Fruit fly (Drosophila melanogaster) whole organism, embryonic: ENCODE results near the gene CG11726.

Source experiments
- ATbp ChIP-seq: fragments of 200-800 bp; sonication (Bioruptor generic); optimal IDR thresholded peaks from 2 replicates; lab custom pipeline; 2017; ENCODE audit warnings: missing biosample characterization, mild to moderate bottlenecking, missing genetic modification characterization, missing genetic modification reagents
- Blimp-1 ChIP-seq: fragments of 200-800 bp; sonication (Bioruptor generic); optimal IDR thresholded peaks from 3 replicates; lab custom pipeline; 2018; ENCODE audit warnings: missing biosample characterization, missing genetic modification characterization, mild to moderate bottlenecking, moderate library complexity, missing genetic modification reagents
- CG1024 ChIP-seq: fragments of 200-800 bp; sonication (Bioruptor generic); IDR thresholded peaks from 2 replicates; pipeline ENCODE4 v1.3.6; 2022; ENCODE audit warnings: missing biosample characterization, missing genetic modification characterization
- CG10274 ChIP-seq: fragments of 200-800 bp; sonication (Bioruptor generic); optimal IDR thresholded peaks from 3 replicates; lab custom pipeline; 2017; ENCODE audit warnings: missing biosample characterization, mild to moderate bottlenecking, missing genetic modification characterization
- CG11085 ChIP-seq: fragments of 200-800 bp; sonication (Bioruptor generic); IDR thresholded peaks from 2 replicates; pipeline ENCODE4 v1.3.6; 2022; ENCODE audit warnings: missing biosample characterization, missing genetic modification characterization
- CG12236 ChIP-seq: fragments of 200-800 bp; sonication (Bioruptor generic); optimal IDR thresholded peaks from 2 replicates; lab custom pipeline; 2016; ENCODE audit warnings: missing biosample characterization, missing genetic modification characterization
- CG15514 ChIP-seq: fragments of 200-800 bp; sonication (Bioruptor generic); optimal IDR thresholded peaks from 3 replicates; lab custom pipeline; 2017; ENCODE audit warnings: missing biosample characterization, missing genetic modification characterization, mild to moderate bottlenecking, moderate library complexity, missing genetic modification reagents
- CG1603 ChIP-seq: fragments of 200-800 bp; sonication (Bioruptor generic); optimal IDR thresholded peaks from 2 replicates; lab custom pipeline; 2019; ENCODE audit warnings: missing biosample characterization, mild to moderate bottlenecking, missing genetic modification characterization, moderate library complexity
- CG17359 ChIP-seq: fragments of 200-800 bp; sonication (Bioruptor generic); optimal IDR thresholded peaks from 3 replicates; lab custom pipeline; 2018; ENCODE audit warnings: missing biosample characterization, mild to moderate bottlenecking, missing genetic modification characterization, moderate library complexity
- CG1832 ChIP-seq: fragments of 200-800 bp; sonication (Bioruptor generic); optimal IDR thresholded peaks from 2 replicates; lab custom pipeline; 2017; ENCODE audit warnings: missing biosample characterization, mild to moderate bottlenecking, missing genetic modification characterization, inconsistent platforms
- CG42726 ChIP-seq: fragments of 200-800 bp; sonication (Bioruptor generic); IDR thresholded peaks from 2 replicates; pipeline ENCODE4 v1.3.6; 2022; ENCODE audit warnings: missing biosample characterization, missing genetic modification characterization; ENCODE audit not compliant: partially characterized antibody
- CG8388 ChIP-seq: fragments of 200-800 bp; sonication (Bioruptor generic); optimal IDR thresholded peaks from 2 replicates; lab custom pipeline; 2019; ENCODE audit warnings: missing biosample characterization, mild to moderate bottlenecking, missing genetic modification characterization, moderate library complexity
- CG9437 ChIP-seq: fragments of 200-800 bp; sonication (Bioruptor generic); optimal IDR thresholded peaks from 2 replicates; lab custom pipeline; 2018; ENCODE audit warnings: missing biosample characterization, mild to moderate bottlenecking, missing genetic modification characterization
- CrebB ChIP-seq: fragments of 200-800 bp; sonication (Bioruptor generic); optimal IDR thresholded peaks from 3 replicates; lab custom pipeline; 2018; ENCODE audit warnings: missing biosample characterization, mild to moderate bottlenecking, missing genetic modification characterization
- Dek ChIP-seq: fragments of 200-800 bp; sonication (Bioruptor generic); optimal IDR thresholded peaks from 3 replicates; lab custom pipeline; 2019; ENCODE audit warnings: missing biosample characterization, mild to moderate bottlenecking, missing genetic modification characterization, moderate library complexity
- Eip74EF ChIP-seq, 2 experiments: fragments of 200-800 bp in 1 of 2; fragments of >200 bp in 1 of 2; sonication (Bioruptor generic) in 1 of 2; optimal IDR thresholded peaks; 2 replicates each; lab custom pipeline; 2017 to 2019; ENCODE audit warnings: missing biosample characterization in 2 of 2, missing genetic modification characterization in 2 of 2, mild to moderate bottlenecking in 1 of 2, moderate library complexity in 1 of 2
- Hey ChIP-seq: fragments of 200-800 bp; sonication (Bioruptor generic); optimal IDR thresholded peaks from 3 replicates; lab custom pipeline; 2018; ENCODE audit warnings: missing biosample characterization, mild to moderate bottlenecking, missing genetic modification characterization
- Hr78 ChIP-seq, 2 experiments: fragments of 200-800 bp in 1 of 2; fragments of >200 bp in 1 of 2; sonication (Bioruptor generic) in 1 of 2; optimal IDR thresholded peaks; 2 replicates each; lab custom pipeline; 2017 to 2019; ENCODE audit warnings: missing biosample characterization in 2 of 2, missing genetic modification characterization in 2 of 2, mild to moderate bottlenecking in 1 of 2, moderate library complexity in 1 of 2
- MBD-R2 ChIP-seq: fragments of 200-800 bp; sonication (Bioruptor generic); IDR thresholded peaks from 2 replicates; pipeline ENCODE4 v1.3.6; 2022; ENCODE audit warnings: missing biosample characterization, missing genetic modification characterization
- MTF-1 ChIP-seq: fragments of 200-800 bp; sonication (Bioruptor generic); optimal IDR thresholded peaks from 2 replicates; lab custom pipeline; 2018; ENCODE audit warnings: missing biosample characterization, mild to moderate bottlenecking, missing genetic modification characterization, borderline replicate concordance
- Mes4 ChIP-seq: fragments of 200-800 bp; sonication (Bioruptor generic); optimal IDR thresholded peaks from 2 replicates; lab custom pipeline; 2016; ENCODE audit warnings: missing biosample characterization, missing genetic modification characterization
- NfI ChIP-seq: fragments of 200-800 bp; sonication (Bioruptor generic); optimal IDR thresholded peaks from 3 replicates; lab custom pipeline; 2018; ENCODE audit warnings: missing biosample characterization, mild to moderate bottlenecking, missing genetic modification characterization, moderate library complexity
- Oli ChIP-seq: fragments of 200-800 bp; sonication (Bioruptor generic); optimal IDR thresholded peaks from 2 replicates; lab custom pipeline; 2018; ENCODE audit warnings: missing biosample characterization, mild to moderate bottlenecking, missing genetic modification characterization, moderate library complexity
- Ravus ChIP-seq: fragments of 200-800 bp; sonication (Bioruptor generic); IDR thresholded peaks from 2 replicates; pipeline ENCODE4 v1.3.6; 2022; ENCODE audit warnings: missing biosample characterization, missing genetic modification characterization
- Sox100B ChIP-seq: fragments of 200-800 bp; sonication (Bioruptor generic); optimal IDR thresholded peaks from 3 replicates; lab custom pipeline; 2018; ENCODE audit warnings: missing biosample characterization, mild to moderate bottlenecking, missing genetic modification characterization
- Vsx1 ChIP-seq: fragments of 200-800 bp; sonication (Bioruptor generic); optimal IDR thresholded peaks from 2 replicates; lab custom pipeline; 2017; ENCODE audit warnings: missing biosample characterization, mild to moderate bottlenecking, missing genetic modification characterization, missing genetic modification reagents
- ase ChIP-seq: fragments of 200-800 bp; sonication (Bioruptor generic); IDR thresholded peaks from 3 replicates; pipeline ENCODE4 v1.3.6; 2022; ENCODE audit warnings: missing biosample characterization, missing genetic modification characterization
- cato ChIP-seq: fragments of 200-800 bp; sonication (Bioruptor generic); optimal IDR thresholded peaks from 2 replicates; lab custom pipeline; 2016; ENCODE audit warnings: missing biosample characterization, missing genetic modification characterization, borderline replicate concordance
- crol ChIP-seq: fragments of 200-800 bp; sonication (Bioruptor generic); IDR thresholded peaks from 2 replicates; pipeline ENCODE4 v1.3.6; 2022; ENCODE audit warnings: missing biosample characterization, missing genetic modification characterization
- dati ChIP-seq: fragments of 200-800 bp; sonication (Bioruptor generic); IDR thresholded peaks from 2 replicates; pipeline ENCODE4 v1.3.6; 2022; ENCODE audit warnings: missing biosample characterization, missing genetic modification characterization
- dm ChIP-seq: fragments of 200-800 bp; sonication (Bioruptor generic); optimal IDR thresholded peaks from 3 replicates; lab custom pipeline; 2016; ENCODE audit warnings: missing biosample characterization, missing genetic modification characterization
- dysf ChIP-seq: fragments of 200-800 bp; sonication (Bioruptor generic); IDR thresholded peaks from 3 replicates; pipeline ENCODE4 v1.3.6; 2022; ENCODE audit warnings: missing biosample characterization, missing genetic modification characterization
- eve ChIP-seq, 2 experiments: fragments of >200 bp; optimal IDR thresholded peaks; 2 replicates each; lab custom pipeline; 2017; ENCODE audit warnings: missing biosample characterization in 2 of 2, missing genetic modification characterization in 2 of 2
- gcm2 ChIP-seq: fragments of 200-800 bp; sonication (Bioruptor generic); optimal IDR thresholded peaks from 2 replicates; lab custom pipeline; 2016; ENCODE audit warnings: missing biosample characterization, missing genetic modification characterization
- gfzf ChIP-seq: fragments of 200-800 bp; sonication (Bioruptor generic); optimal IDR thresholded peaks from 2 replicates; lab custom pipeline; 2016; ENCODE audit warnings: missing biosample characterization, mild to moderate bottlenecking, missing genetic modification characterization, moderate library complexity
- gt ChIP-seq: fragments of 200-800 bp; sonication (Bioruptor generic); IDR thresholded peaks from 2 replicates; pipeline ENCODE4 v1.3.6; 2022; ENCODE audit warnings: missing biosample characterization, missing genetic modification characterization
- knrl ChIP-seq: fragments of 200-800 bp; sonication (Bioruptor generic); IDR thresholded peaks from 3 replicates; pipeline ENCODE4 v1.3.6; 2022; ENCODE audit warnings: missing biosample characterization, missing genetic modification characterization; ENCODE audit not compliant: partially characterized antibody
- lilli ChIP-seq: fragments of 200-800 bp; sonication (Bioruptor generic); optimal IDR thresholded peaks from 3 replicates; lab custom pipeline; 2016; ENCODE audit warnings: missing biosample characterization, missing genetic modification characterization
- pfk ChIP-seq: fragments of 200-800 bp; sonication (Bioruptor generic); optimal IDR thresholded peaks from 2 replicates; lab custom pipeline; 2018; ENCODE audit warnings: missing biosample characterization, mild to moderate bottlenecking, missing genetic modification characterization, moderate library complexity
- prd ChIP-seq, 3 experiments: fragments of >200 bp in 2 of 3; fragments of 200-800 bp in 1 of 3; sonication (Bioruptor generic) in 1 of 3; optimal IDR thresholded peaks in 2 of 3; IDR thresholded peaks in 1 of 3; 2 replicates in 2 of 3; 3 replicates in 1 of 3; pipeline versions ENCODE4 v1.3.6 to Lab custom; 2017 to 2022; ENCODE audit warnings: missing biosample characterization in 1 of 3, missing genetic modification characterization in 1 of 3
- pros ChIP-seq: fragments of 200-800 bp; sonication (Bioruptor generic); optimal IDR thresholded peaks from 3 replicates; lab custom pipeline; 2019; ENCODE audit warnings: missing biosample characterization, mild to moderate bottlenecking, missing genetic modification characterization, moderate library complexity
- sim ChIP-seq: fragments of 200-800 bp; sonication (Bioruptor generic); IDR thresholded peaks from 2 replicates; pipeline ENCODE4 v1.3.6; 2022; ENCODE audit warnings: missing biosample characterization, missing genetic modification characterization
- sima ChIP-seq: fragments of 200-800 bp; sonication (Bioruptor generic); optimal IDR thresholded peaks from 2 replicates; lab custom pipeline; 2016; ENCODE audit warnings: missing biosample characterization, missing genetic modification characterization
- sisA ChIP-seq: fragments of 200-800 bp; sonication (Bioruptor generic); IDR thresholded peaks from 2 replicates; pipeline ENCODE4 v1.3.6; 2022; ENCODE audit warnings: missing biosample characterization, missing genetic modification characterization
- slou ChIP-seq: fragments of 200-800 bp; sonication (Bioruptor generic); optimal IDR thresholded peaks from 3 replicates; lab custom pipeline; 2016; ENCODE audit warnings: missing biosample characterization, missing genetic modification characterization
- stwl ChIP-seq: fragments of 200-800 bp; sonication (Bioruptor generic); optimal IDR thresholded peaks from 3 replicates; lab custom pipeline; 2018; ENCODE audit warnings: missing biosample characterization, mild to moderate bottlenecking, missing genetic modification characterization, moderate library complexity
- tup ChIP-seq: fragments of 200-800 bp; sonication (Bioruptor generic); optimal IDR thresholded peaks from 2 replicates; lab custom pipeline; 2016; ENCODE audit warnings: missing biosample characterization, mild to moderate bottlenecking, missing genetic modification characterization, moderate library complexity
- zfh2 ChIP-seq: fragments of 200-800 bp; sonication (Bioruptor generic); optimal IDR thresholded peaks from 2 replicates; lab custom pipeline; 2016; ENCODE audit warnings: missing biosample characterization, missing genetic modification characterization

CG11726 gene

dm6 chr3L:11349908-11350405, 44.5 kb upstream of the CG11726 start (continued):
- TF ChIP-seq Sox100B, result peak; percentile 93
- peak; percentile 71 for TF ChIP-seq Mes4 (GFP tag; lab: Kevin White, UChicago)
- peak; percentile 80 for TF ChIP-seq Dek (tag; lab: Kevin White, UChicago)
- TF ChIP-seq crol (GFP tag; lab: Robert Waterston, UW), result peak; percentile 26; the same call in 1 of the 2 replicates
- peak; percentile 52 for TF ChIP-seq gt (GFP tag; lab: Robert Waterston, UW)
- TF ChIP-seq CG1832 (GFP tag; lab: Kevin White, UChicago), result no peak
- peak; percentile 90 for TF ChIP-seq Blimp-1 (GFP tag; lab: Kevin White, UChicago)
- TF ChIP-seq CG8388, result peak; percentile 93
- no peak for TF ChIP-seq gfzf (GFP tag; lab: Kevin White, UChicago)
- peak; percentile 55 for TF ChIP-seq CG12236
- TF ChIP-seq pros, result no peak
- TF ChIP-seq eve (GFP tag; optimal IDR thresholded peaks at IDR 0.05; lab: Kevin White, UChicago), result peak in 1 of 2 experiments; percentile 90
- peak; percentile 27 for TF ChIP-seq MTF-1 (GFP tag; lab: Kevin White, UChicago)
- peak; percentile 90 for TF ChIP-seq cato (GFP tag; lab: Kevin White, UChicago)
- TF ChIP-seq pfk (GFP tag; lab: Kevin White, UChicago), result no peak
- TF ChIP-seq sisA (GFP tag; lab: Robert Waterston, UW), result peak; percentile 92
- peak; percentile 64 for TF ChIP-seq gcm2 (GFP tag; lab: Kevin White, UChicago)
- peak; percentile 88 for TF ChIP-seq lilli
- TF ChIP-seq Vsx1, result peak; percentile 70
- TF ChIP-seq Eip74EF (GFP tag; optimal IDR thresholded peaks at IDR 0.05; lab: Kevin White, UChicago), result peak in 1 of 2 experiments; percentile 81
- peak; percentile 31 for TF ChIP-seq CrebB (tag; lab: Kevin White, UChicago)
- TF ChIP-seq zfh2 (GFP tag; lab: Kevin White, UChicago), result peak; percentile 66
- peak; percentile 49 for TF ChIP-seq CG1024
- TF ChIP-seq stwl (tag; lab: Kevin White, UChicago), result peak; percentile 5
- TF ChIP-seq CG42726 (GFP tag; lab: Robert Waterston, UW), result no peak
- peak; percentile 50; the same call in 1 of the 2 replicates for TF ChIP-seq MBD-R2 (GFP tag; lab: Robert Waterston, UW)
- TF ChIP-seq knrl (GFP tag; lab: Robert Waterston, UW), result no peak
- no peak for TF ChIP-seq prd (optimal IDR thresholded peaks at IDR 0.05; lab: Kevin White, UChicago)
- peak; percentile 95 for TF ChIP-seq prd (GFP tag; IDR thresholded peaks at IDR 0.05; lab: Robert Waterston, UW)
- peak; percentile 60 for TF ChIP-seq dm (GFP tag; lab: Kevin White, UChicago)
- TF ChIP-seq Ravus (GFP tag; lab: Robert Waterston, UW), result peak; percentile 83
- TF ChIP-seq CG17359, result peak; percentile 95
- peak; percentile 95 for TF ChIP-seq dysf (GFP tag; lab: Robert Waterston, UW)
- peak; percentile 84 for TF ChIP-seq NfI (GFP tag; lab: Kevin White, UChicago)
- TF ChIP-seq sim (GFP tag; lab: Robert Waterston, UW), result peak; percentile 78; the same call in 1 of the 2 replicates
- TF ChIP-seq dati (GFP tag; lab: Robert Waterston, UW), result peak; percentile 61
- peak in 1 of 2 experiments; percentile 69 for TF ChIP-seq Hr78 (GFP tag; optimal IDR thresholded peaks at IDR 0.05; lab: Kevin White, UChicago)
- peak; percentile 97 for TF ChIP-seq Oli
- peak; percentile 91 for TF ChIP-seq slou
- TF ChIP-seq Hey (tag; lab: Kevin White, UChicago), result no peak
- no peak for TF ChIP-seq sima (GFP tag; lab: Kevin White, UChicago)
- peak; percentile 85 for TF ChIP-seq CG10274 (GFP tag; lab: Kevin White, UChicago)
- peak; percentile 75 for TF ChIP-seq CG9437 (GFP tag; lab: Kevin White, UChicago)
- peak; percentile 83 for TF ChIP-seq ase (GFP tag; lab: Robert Waterston, UW)
- peak; percentile 69 for TF ChIP-seq CG1603 (tag; lab: Kevin White, UChicago)
- TF ChIP-seq tup (GFP tag; lab: Kevin White, UChicago), result peak; percentile 53
- TF ChIP-seq CG15514 (GFP tag; lab: Kevin White, UChicago), result peak; percentile 45
- TF ChIP-seq ATbp (GFP tag; lab: Kevin White, UChicago), result peak; percentile 83
- peak; percentile 63 for TF ChIP-seq CG11085 (GFP tag; lab: Robert Waterston, UW)
